7 worm cellular contexts compared by ENCODE assay signal in genomic region chrII:10370826-10371225, ce11.
TF ChIP-seq lines count a peak whose summit lies in the region.

No protein-coding gene starts in this region.

TF ChIP-seq in whole organism, L1 larva, 84 proteins besides CTCF, POLR2A, EP300 and RAD21 (continues in another document):
- TF ChIP-seq skn-1 (tag; optimal IDR thresholded peaks at IDR 0.05; lab: Kevin White, UChicago) (no peak), lin-14 (GFP tag; optimal IDR thresholded peaks at IDR 0.05; lab: Kevin White, UChicago) (peak; percentile 70), rnt-1 (tag; optimal IDR thresholded peaks at IDR 0.05; lab: Kevin White, UChicago) (peak; percentile 34), nhr-77 (tag; optimal IDR thresholded peaks at IDR 0.05; lab: Kevin White, UChicago) (no peak), nhr-19 (GFP tag; conservative IDR thresholded peaks at IDR 0.05; lab: Robert Waterston, UW) (no peak), efl-1 (optimal IDR thresholded peaks at IDR 0.05; lab: Kevin White, UChicago) (peak; percentile 11 to 14), efl-1 (GFP tag; optimal IDR thresholded peaks at IDR 0.05 in 1 of 2; lab: Kevin White, UChicago) (peak in 1 of 2 experiments; percentile 88), dpl-1 (GFP tag; optimal IDR thresholded peaks at IDR 0.05; lab: Kevin White, UChicago) (peak in 1 of 3 experiments; percentile 10), hlh-17 (GFP tag; optimal IDR thresholded peaks at IDR 0.05; lab: Kevin White, UChicago; ENCODE audit: borderline replicate concordance) (no peak), nhr-71 (tag; optimal IDR thresholded peaks at IDR 0.05; lab: Kevin White, UChicago) (peak; percentile 9), dsc-1 (tag; optimal IDR thresholded peaks at IDR 0.05; lab: Kevin White, UChicago) (peak; percentile 11), lsy-2 (tag; optimal IDR thresholded peaks at IDR 0.05; lab: Kevin White, UChicago) (no peak)

TF ChIP-seq in whole organism, L2 larva, 48 proteins besides CTCF, POLR2A, EP300 and RAD21 (continues in another document):
- TF ChIP-seq lsy-2 (tag; optimal IDR thresholded peaks at IDR 0.05; lab: Kevin White, UChicago): peak in 1 of 2 experiments; percentile 31
- no peak for TF ChIP-seq ceh-16 (tag; optimal IDR thresholded peaks at IDR 0.05; lab: Kevin White, UChicago)
- peak; percentile 43 for TF ChIP-seq unc-55 (GFP tag; optimal IDR thresholded peaks at IDR 0.05; lab: Kevin White, UChicago)
- TF ChIP-seq C34F6.9 (tag; optimal IDR thresholded peaks at IDR 0.05; lab: Kevin White, UChicago): peak; percentile 41
- TF ChIP-seq unc-62 (GFP tag; optimal IDR thresholded peaks at IDR 0.05; lab: Kevin White, UChicago): no peak
- TF ChIP-seq peb-1 (tag; optimal IDR thresholded peaks at IDR 0.05; lab: Kevin White, UChicago): no peak
- TF ChIP-seq dmd-4 (tag; optimal IDR thresholded peaks at IDR 0.05; lab: Kevin White, UChicago): no peak
- TF ChIP-seq Y55F3AM.14 (GFP tag; optimal IDR thresholded peaks at IDR 0.05; lab: Kevin White, UChicago): no peak
- no peak for TF ChIP-seq nhr-10 (tag; optimal IDR thresholded peaks at IDR 0.05; lab: Kevin White, UChicago)
- TF ChIP-seq nhr-129 (tag; optimal IDR thresholded peaks at IDR 0.05; lab: Kevin White, UChicago): peak; percentile 18
- peak; percentile 11 for TF ChIP-seq sem-4 (tag; optimal IDR thresholded peaks at IDR 0.05; lab: Kevin White, UChicago)
- no peak for TF ChIP-seq egl-27 (tag; optimal IDR thresholded peaks at IDR 0.05; lab: Kevin White, UChicago)
- no peak for TF ChIP-seq blmp-1 (tag; optimal IDR thresholded peaks at IDR 0.05; lab: Kevin White, UChicago; ENCODE audit: insufficient read depth)

TF ChIP-seq in whole organism, L3 larva, 47 proteins besides CTCF, POLR2A, EP300 and RAD21:
- peak; percentile 23 for TF ChIP-seq nfya-1 (tag; optimal IDR thresholded peaks at IDR 0.05; lab: Kevin White, UChicago; ENCODE audit: insufficient read depth)
- no peak for TF ChIP-seq pha-4 (tag; optimal IDR thresholded peaks at IDR 0.05; lab: Kevin White, UChicago)
- no peak for TF ChIP-seq elt-2 (tag; optimal IDR thresholded peaks at IDR 0.05; lab: Kevin White, UChicago)
- peak; percentile 56 for TF ChIP-seq lin-39 (tag; optimal IDR thresholded peaks at IDR 0.05; lab: Kevin White, UChicago)
- peak; percentile 20 for TF ChIP-seq hmg-11 (tag; optimal IDR thresholded peaks at IDR 0.05; lab: Kevin White, UChicago)

TF ChIP-seq in whole organism, early embryonic, 17 proteins besides CTCF, POLR2A, EP300 and RAD21:
- no peak for TF ChIP-seq aly-1 (tag; optimal IDR thresholded peaks at IDR 0.05; lab: Kevin White, UChicago)
- peak; percentile 33 for TF ChIP-seq F13C5.2 (tag; optimal IDR thresholded peaks at IDR 0.05; lab: Kevin White, UChicago)
- TF ChIP-seq hmg-4 (GFP tag; optimal IDR thresholded peaks at IDR 0.05; lab: Kevin White, UChicago): peak; percentile 72

TF ChIP-seq in whole organism, late embryonic, 69 proteins besides CTCF, POLR2A, EP300 and RAD21:
- TF ChIP-seq unc-42 (tag; optimal IDR thresholded peaks at IDR 0.05; lab: Kevin White, UChicago): peak; percentile 51
- TF ChIP-seq unc-55 (GFP tag; optimal IDR thresholded peaks at IDR 0.05; lab: Kevin White, UChicago): peak; percentile 46
- no peak for TF ChIP-seq fkh-10 (GFP tag; optimal IDR thresholded peaks at IDR 0.05; lab: Kevin White, UChicago)
- peak; percentile 65 for TF ChIP-seq nfya-1 (tag; optimal IDR thresholded peaks at IDR 0.05; lab: Kevin White, UChicago)
- no peak for TF ChIP-seq ceh-9 (tag; optimal IDR thresholded peaks at IDR 0.05; lab: Kevin White, UChicago)
- peak; percentile 66 for TF ChIP-seq ceh-31 (tag; optimal IDR thresholded peaks at IDR 0.05; lab: Kevin White, UChicago)

TF ChIP-seq in whole organism, mixed stage, embryonic, 35 proteins besides CTCF, POLR2A, EP300 and RAD21:
- TF ChIP-seq mep-1 (tag; optimal IDR thresholded peaks at IDR 0.05; lab: Kevin White, UChicago) (no peak), pha-4 (tag; optimal IDR thresholded peaks at IDR 0.05; lab: Kevin White, UChicago) (no peak), unc-62 (GFP tag; optimal IDR thresholded peaks at IDR 0.05; lab: Kevin White, UChicago) (no peak), lin-13 (tag; optimal IDR thresholded peaks at IDR 0.05; lab: Kevin White, UChicago) (no peak), unc-120 (tag; optimal IDR thresholded peaks at IDR 0.05; lab: Kevin White, UChicago; ENCODE audit: poor library complexity, severe bottlenecking) (peak; percentile 14), ces-1 (GFP tag; optimal IDR thresholded peaks at IDR 0.05; lab: Kevin White, UChicago) (peak; percentile 71), blmp-1 (tag; optimal IDR thresholded peaks at IDR 0.05; lab: Kevin White, UChicago) (no peak), snpc-4 (tag; optimal IDR thresholded peaks at IDR 0.05; lab: Kevin White, UChicago) (no peak), nhr-12 (tag; optimal IDR thresholded peaks at IDR 0.05; lab: Kevin White, UChicago) (no peak), sem-2 (GFP tag; optimal IDR thresholded peaks at IDR 0.05; lab: Kevin White, UChicago) (no peak), hlh-1 (tag; optimal IDR thresholded peaks at IDR 0.05; lab: Kevin White, UChicago) (peak; percentile 36), nhr-76 (tag; optimal IDR thresholded peaks at IDR 0.05; lab: Kevin White, UChicago) (no peak), ceh-43 (GFP tag; optimal IDR thresholded peaks at IDR 0.05; lab: Kevin White, UChicago) (no peak), nhr-237 (tag; optimal IDR thresholded peaks at IDR 0.05; lab: Kevin White, UChicago) (no peak), tbx-8 (GFP tag; optimal IDR thresholded peaks at IDR 0.05; lab: Kevin White, UChicago) (no peak), ztf-11 (tag; optimal IDR thresholded peaks at IDR 0.05; lab: Kevin White, UChicago) (no peak), flh-1 (GFP tag; optimal IDR thresholded peaks at IDR 0.05; lab: Kevin White, UChicago) (no peak), drap-1 (GFP tag; optimal IDR thresholded peaks at IDR 0.05; lab: Kevin White, UChicago) (no peak), mab-5 (tag; optimal IDR thresholded peaks at IDR 0.05; lab: Kevin White, UChicago) (peak; percentile 18), M03D4.4 (tag; optimal IDR thresholded peaks at IDR 0.05; lab: Kevin White, UChicago) (no peak)

TF ChIP-seq in whole organism, young adult, 124 proteins besides CTCF, POLR2A, EP300 and RAD21:
- TF ChIP-seq ceh-27 (GFP tag; optimal IDR thresholded peaks at IDR 0.05; lab: Kevin White, UChicago) (peak; percentile 20), F39B2.1 (GFP tag; IDR thresholded peaks at IDR 0.05; lab: Robert Waterston, UW) (no peak)
TF ChIP-seq in whole organism, young adult: peak in this region for 1.

Comparison
In these comparisons a context has a peak if more than half of its experiments do, and no peak if none do; other contexts are left out.
1. Of the 8 proteins assayed by ChIP-seq in both whole organism, young adult and whole organism, L1 larva: peak only in whole organism, young adult: none; only in whole organism, L1 larva: efl-1; in both: none; in neither: 5; mixed calls (peak in some experiments, not most) for 2.